Worm (Caenorhabditis elegans) whole organism, L3 larva: ENCODE measurements around the gene sid-2.

ENCODE experiments used
- ama-1 ChIP-seq: fragments of 150-350 bp; optimal IDR thresholded peaks from 2 replicates; lab custom pipeline; 2018
- ceh-16 ChIP-seq: sonication (generic microtip); optimal IDR thresholded peaks from 2 replicates; lab custom pipeline; 2017; ENCODE audit warnings: missing biosample characterization, missing genetic modification characterization
- egl-5 ChIP-seq: fragments of 150-350 bp; optimal IDR thresholded peaks from 2 replicates; lab custom pipeline; 2017; ENCODE audit warnings: missing biosample characterization, missing genetic modification reagents, missing genetic modification characterization, inconsistent platforms
- elt-2 ChIP-seq: sonication (generic microtip); optimal IDR thresholded peaks from 2 replicates; lab custom pipeline; 2016; ENCODE audit warnings: missing genetic modification reagents, mild to moderate bottlenecking, missing genetic modification characterization, missing compliant biosample characterization
- elt-3 ChIP-seq, 3 experiments: fragments of 150-350 bp in 1 of 3; sonication (generic microtip) in 2 of 3; optimal IDR thresholded peaks; 2 replicates in 2 of 3; 4 replicates in 1 of 3; lab custom pipeline; 2014 to 2017; ENCODE audit warnings: missing biosample characterization in 3 of 3, missing genetic modification characterization in 3 of 3
- fkh-10 ChIP-seq: sonication (generic microtip); optimal IDR thresholded peaks from 2 replicates; lab custom pipeline; 2017; ENCODE audit warnings: missing biosample characterization, missing genetic modification reagents, missing genetic modification characterization
- fos-1 ChIP-seq: fragments of 150-350 bp; optimal IDR thresholded peaks from 2 replicates; lab custom pipeline; 2014; ENCODE audit warnings: missing biosample characterization, missing genetic modification characterization
- nfya-1 ChIP-seq: sonication (generic microtip); optimal IDR thresholded peaks from 2 replicates; lab custom pipeline; 2017; ENCODE audit warnings: missing genetic modification characterization, mild to moderate bottlenecking, missing compliant biosample characterization, antibody characterized with exemption, moderate library complexity; ENCODE audit not compliant: insufficient read depth
- nhr-11 ChIP-seq: fragments of 150-350 bp; optimal IDR thresholded peaks from 2 replicates; lab custom pipeline; 2014; ENCODE audit warnings: missing biosample characterization, missing genetic modification characterization
- nhr-237 ChIP-seq: fragments of 150-350 bp; optimal IDR thresholded peaks from 2 replicates; lab custom pipeline; 2014; ENCODE audit warnings: missing biosample characterization, missing genetic modification characterization
- nhr-77 ChIP-seq: fragments of 150-350 bp; optimal IDR thresholded peaks from 2 replicates; lab custom pipeline; 2014; ENCODE audit warnings: missing biosample characterization, missing genetic modification characterization
- pha-4 ChIP-seq: fragments of 150-350 bp; optimal IDR thresholded peaks from 2 replicates; lab custom pipeline; 2014; ENCODE audit warnings: missing biosample characterization, missing genetic modification reagents, missing genetic modification characterization
- unc-39 ChIP-seq: sonication (generic microtip); optimal IDR thresholded peaks from 4 replicates; lab custom pipeline; 2017; ENCODE audit warnings: missing biosample characterization, missing genetic modification characterization
- ztf-11 ChIP-seq: fragments of 150-350 bp; optimal IDR thresholded peaks from 2 replicates; lab custom pipeline; 2014; ENCODE audit warnings: missing biosample characterization, missing genetic modification characterization

DNA sequence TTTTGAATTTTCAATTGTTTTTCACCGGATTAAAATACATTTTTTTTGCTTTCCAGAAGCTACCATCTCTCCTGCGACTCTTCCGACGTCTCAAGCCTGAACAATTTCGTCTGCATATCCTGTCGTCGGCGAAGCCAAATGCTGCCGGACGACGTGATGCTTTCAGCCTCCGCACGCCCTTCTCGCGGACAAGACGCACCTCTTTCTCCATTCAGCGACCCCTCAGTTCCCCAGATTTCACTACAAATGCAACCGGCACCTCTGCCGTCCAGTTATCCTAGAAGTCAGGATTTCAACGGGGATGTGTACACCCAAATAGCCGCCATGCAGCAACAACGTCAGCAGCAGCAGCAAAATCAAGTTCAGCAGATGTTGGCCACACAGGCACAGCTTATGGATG is 35.0 kb upstream of the sid-2 start:
- TF ChIP-seq ztf-11 (tag; lab: Kevin White, UChicago) (no peak), nhr-237 (tag; lab: Kevin White, UChicago) (no peak), nhr-11 (tag; lab: Kevin White, UChicago) (no peak), fos-1 (tag; lab: Kevin White, UChicago) (no peak), nhr-77 (tag; lab: Kevin White, UChicago) (no peak), unc-39 (tag; lab: Kevin White, UChicago) (no peak), elt-2 (no peak), nfya-1 (tag; lab: Kevin White, UChicago) (no peak), pha-4 (no peak), fkh-10 (GFP tag; lab: Kevin White, UChicago) (no peak), egl-5 (no peak), ama-1 (lab: Kevin White, UChicago) (no peak), elt-3 (tag; optimal IDR thresholded peaks at IDR 0.05; lab: Kevin White, UChicago) (no peak), ceh-16 (tag; lab: Kevin White, UChicago) (no peak)
